Worm (Caenorhabditis elegans) whole organism, L4 larva: ENCODE data around the gene F44G4.3.

ENCODE experiments used
- D1046.2 ChIP-seq: fragments of 200-800 bp; sonication (Bioruptor generic); IDR thresholded peaks from 2 replicates; pipeline ENCODE4 v1.3.6; 2022; ENCODE audit warnings: missing genetic modification characterization, missing compliant biosample characterization
- F44E2.7 ChIP-seq: fragments of 200-800 bp; sonication (Bioruptor generic); IDR thresholded peaks from 2 replicates; pipeline ENCODE4 v2.1.2; 2022; ENCODE audit warnings: missing genetic modification characterization, missing compliant biosample characterization
- T20F7.1 ChIP-seq: fragments of 200-800 bp; sonication (Bioruptor generic); optimal IDR thresholded peaks from 2 replicates; lab custom pipeline; 2018; ENCODE audit warnings: mild to moderate bottlenecking, missing genetic modification characterization, missing compliant biosample characterization
- ZK337.2 ChIP-seq: fragments of 200-800 bp; sonication (Bioruptor generic); IDR thresholded peaks from 2 replicates; pipeline ENCODE4 v1.3.6; 2022; ENCODE audit warnings: missing genetic modification reagents, missing genetic modification characterization, missing compliant biosample characterization
- aha-1 ChIP-seq: fragments of 150-350 bp; peaks from one replicate; lab custom pipeline; 2014; ENCODE audit warnings: missing biosample characterization, missing genetic modification characterization
- ceh-20 ChIP-seq: fragments of 200-800 bp; sonication (Bioruptor generic); IDR thresholded peaks from 2 replicates; pipeline ENCODE4 v1.3.6; 2022; ENCODE audit warnings: missing genetic modification reagents, missing genetic modification characterization, missing compliant biosample characterization
- ceh-28 ChIP-seq: fragments of 150-350 bp; optimal IDR thresholded peaks from 2 replicates; lab custom pipeline; 2014; ENCODE audit warnings: missing biosample characterization, missing genetic modification reagents, missing genetic modification characterization
- ceh-62 ChIP-seq: sonication (generic microtip); optimal IDR thresholded peaks from 2 replicates; lab custom pipeline; 2017; ENCODE audit warnings: missing biosample characterization, missing genetic modification characterization
- ces-1 ChIP-seq: fragments of 150-350 bp; sonication (generic microtip); optimal IDR thresholded peaks from 4 replicates; lab custom pipeline; 2014; ENCODE audit warnings: missing biosample characterization, missing genetic modification reagents, missing genetic modification characterization
- daf-19 ChIP-seq: fragments of 200-800 bp; sonication (Bioruptor generic); conservative IDR thresholded peaks from 2 replicates; pipeline ENCODE4 v1.3.6; 2022; ENCODE audit warnings: missing genetic modification characterization, missing compliant biosample characterization
- daf-8 ChIP-seq: fragments of 200-800 bp; sonication (Bioruptor generic); IDR thresholded peaks from 2 replicates; pipeline ENCODE4 v1.3.6; 2022; ENCODE audit warnings: missing genetic modification characterization, missing compliant biosample characterization
- dmd-6 ChIP-seq: fragments of 200-800 bp; sonication (Bioruptor generic); IDR thresholded peaks from 2 replicates; pipeline ENCODE4 v1.3.6; 2022; ENCODE audit warnings: missing genetic modification reagents, missing genetic modification characterization, missing compliant biosample characterization
- dpl-1 ChIP-seq: fragments of 150-350 bp; optimal IDR thresholded peaks from 2 replicates; lab custom pipeline; 2014; ENCODE audit warnings: missing biosample characterization, missing genetic modification reagents, missing genetic modification characterization
- egl-43 ChIP-seq: fragments of 200-800 bp; sonication (Bioruptor generic); IDR thresholded peaks from 2 replicates; pipeline ENCODE4 v1.3.6; 2022; ENCODE audit warnings: missing genetic modification reagents, missing genetic modification characterization, missing compliant biosample characterization
- fkh-10 ChIP-seq: fragments of 150-350 bp; optimal IDR thresholded peaks from 2 replicates; lab custom pipeline; 2014; ENCODE audit warnings: missing biosample characterization, missing genetic modification reagents, missing genetic modification characterization
- fos-1 ChIP-seq: fragments of 150-350 bp; optimal IDR thresholded peaks from 2 replicates; lab custom pipeline; 2014; ENCODE audit warnings: missing biosample characterization, missing genetic modification characterization
- gei-8 ChIP-seq: fragments of 200-800 bp; sonication (Bioruptor generic); optimal IDR thresholded peaks from 2 replicates; lab custom pipeline; 2018; ENCODE audit warnings: mild to moderate bottlenecking, missing genetic modification characterization, missing compliant biosample characterization
- hif-1 ChIP-seq, 2 experiments: sonication (generic microtip); optimal IDR thresholded peaks; 2 replicates each; lab custom pipeline; 2016 to 2017; ENCODE audit warnings: missing compliant biosample characterization in 2 of 2, missing genetic modification characterization in 2 of 2, missing genetic modification reagents in 2 of 2, missing genotype in 2 of 2, mild to moderate bottlenecking in 1 of 2
- hlh-30 ChIP-seq: sonication (generic microtip); optimal IDR thresholded peaks from 2 replicates; lab custom pipeline; 2017; ENCODE audit warnings: antibody characterized with exemption, mild to moderate bottlenecking, missing genetic modification characterization, missing compliant biosample characterization; ENCODE audit not compliant: insufficient read depth
- lin-15B ChIP-seq: fragments of 150-350 bp; sonication (generic microtip); optimal IDR thresholded peaks from 3 replicates; lab custom pipeline; 2014; ENCODE audit warnings: missing biosample characterization, missing genetic modification characterization
- madf-9 ChIP-seq: fragments of 200-800 bp; sonication (Bioruptor generic); conservative IDR thresholded peaks from 2 replicates; pipeline ENCODE4 v1.3.6; 2022; ENCODE audit warnings: missing genetic modification reagents, missing genetic modification characterization, missing compliant biosample characterization
- mep-1 ChIP-seq: fragments of 150-350 bp; sonication (generic microtip); optimal IDR thresholded peaks from 3 replicates; lab custom pipeline; 2014; ENCODE audit warnings: missing biosample characterization, missing genetic modification characterization
- nhr-111 ChIP-seq: fragments of 200-800 bp; sonication (Bioruptor generic); optimal IDR thresholded peaks from 2 replicates; lab custom pipeline; 2018; ENCODE audit warnings: mild to moderate bottlenecking, missing genetic modification characterization, missing compliant biosample characterization
- nhr-25 ChIP-seq: sonication (generic microtip); optimal IDR thresholded peaks from 2 replicates; lab custom pipeline; 2017; ENCODE audit warnings: missing genetic modification characterization, mild to moderate bottlenecking, missing compliant biosample characterization, antibody characterized with exemption, moderate library complexity, borderline replicate concordance; ENCODE audit not compliant: insufficient read depth
- nhr-41 ChIP-seq: fragments of 200-800 bp; sonication (Bioruptor generic); IDR thresholded peaks from 2 replicates; pipeline ENCODE4 v1.3.6; 2022; ENCODE audit warnings: missing genetic modification reagents, missing genetic modification characterization, missing compliant biosample characterization
- nhr-42 ChIP-seq: fragments of 200-800 bp; sonication (Bioruptor generic); IDR thresholded peaks from 2 replicates; pipeline ENCODE4 v1.3.6; 2022; ENCODE audit warnings: missing genetic modification characterization, missing compliant biosample characterization
- nhr-76 ChIP-seq: fragments of 150-350 bp; optimal IDR thresholded peaks from 2 replicates; lab custom pipeline; 2014; ENCODE audit warnings: missing biosample characterization, missing genetic modification characterization
- nhr-77 ChIP-seq: fragments of 150-350 bp; optimal IDR thresholded peaks from 2 replicates; lab custom pipeline; 2014; ENCODE audit warnings: missing biosample characterization, missing genetic modification characterization
- pha-4 ChIP-seq, 2 experiments: fragments of 150-350 bp in 1 of 2; fragments of 200-800 bp in 1 of 2; sonication (Bioruptor generic) in 1 of 2; IDR thresholded peaks in 1 of 2; optimal IDR thresholded peaks in 1 of 2; 2 replicates each; pipeline versions ENCODE4 v1.3.6 to Lab custom; 2014 to 2022; ENCODE audit warnings: missing genetic modification characterization in 2 of 2, missing genetic modification reagents in 2 of 2, missing biosample characterization in 1 of 2, missing compliant biosample characterization in 1 of 2
- php-3 ChIP-seq: fragments of 200-800 bp; sonication (Bioruptor generic); IDR thresholded peaks from 2 replicates; pipeline ENCODE4 v1.3.6; 2022; ENCODE audit warnings: missing genetic modification reagents, missing genetic modification characterization, missing compliant biosample characterization
- pqm-1 ChIP-seq: sonication (generic microtip); optimal IDR thresholded peaks from 2 replicates; lab custom pipeline; 2017; ENCODE audit warnings: missing biosample characterization, missing genetic modification characterization
- set-16 ChIP-seq: fragments of 200-800 bp; sonication (Bioruptor generic); IDR thresholded peaks from 2 replicates; pipeline ENCODE4 v1.3.6; 2022; ENCODE audit warnings: missing genetic modification reagents, missing genetic modification characterization, missing compliant biosample characterization
- spr-1 ChIP-seq: sonication (generic microtip); optimal IDR thresholded peaks from 2 replicates; lab custom pipeline; 2016; ENCODE audit warnings: mild to moderate bottlenecking, missing genetic modification characterization, missing compliant biosample characterization
- spr-3 ChIP-seq: fragments of 200-800 bp; sonication (Bioruptor generic); optimal IDR thresholded peaks from 2 replicates; lab custom pipeline; 2018; ENCODE audit warnings: mild to moderate bottlenecking, missing genetic modification characterization, missing compliant biosample characterization
- unc-130 ChIP-seq: sonication (generic microtip); optimal IDR thresholded peaks from 2 replicates; lab custom pipeline; 2016; ENCODE audit warnings: missing genetic modification reagents, missing genetic modification characterization, missing compliant biosample characterization
- unc-62 ChIP-seq, 3 experiments: fragments of 150-350 bp in 1 of 3; sonication (generic microtip); optimal IDR thresholded peaks in 2 of 3; peaks in 1 of 3; 1 replicate in 1 of 3; 2 replicates in 2 of 3; lab custom pipeline; 2014 to 2017; ENCODE audit warnings: missing biosample characterization in 3 of 3, missing genetic modification characterization in 3 of 3, missing genetic modification reagents in 3 of 3, missing genotype in 1 of 3
- zag-1 ChIP-seq: fragments of 150-350 bp; optimal IDR thresholded peaks from 2 replicates; lab custom pipeline; 2014; ENCODE audit warnings: missing biosample characterization, missing genetic modification characterization

F44G4.3 gene

DNA sequence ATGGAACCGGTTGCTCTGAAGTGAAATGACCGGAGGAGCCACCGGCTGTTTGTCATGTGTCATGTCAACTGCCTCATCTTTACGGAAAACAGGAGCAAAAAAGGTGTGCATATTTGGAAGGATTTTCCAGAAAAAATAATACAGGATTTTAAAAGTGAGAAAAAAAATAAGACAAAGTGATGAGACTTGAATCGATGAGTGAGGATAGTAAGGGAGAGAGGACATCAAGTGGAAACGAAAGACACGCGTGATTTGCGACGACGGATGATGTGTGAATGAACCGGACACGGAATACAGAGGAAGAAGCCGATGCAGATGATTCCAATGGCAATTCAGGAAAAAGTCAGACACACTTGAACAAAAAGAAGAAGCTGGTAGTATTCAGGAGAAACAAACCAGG lies 26.9 kb upstream of the F44G4.3 start:
- TF ChIP-seq aha-1 (tag; lab: Kevin White, UChicago), result peak; percentile 93
- TF ChIP-seq madf-9 (GFP tag; lab: Robert Waterston, UW), result no peak
- TF ChIP-seq nhr-76 (tag; lab: Kevin White, UChicago), result no peak
- TF ChIP-seq nhr-111, result no peak
- TF ChIP-seq fkh-10 (GFP tag; lab: Kevin White, UChicago), result no peak
- TF ChIP-seq ceh-20, result no peak
- TF ChIP-seq unc-62 (GFP tag; optimal IDR thresholded peaks at IDR 0.05 in 1 of 2; lab: Kevin White, UChicago), result peak in 1 of 2 experiments; percentile 40
- no peak for TF ChIP-seq unc-62 (tag; optimal IDR thresholded peaks at IDR 0.05; lab: Kevin White, UChicago)
- no peak for TF ChIP-seq set-16

DNA sequence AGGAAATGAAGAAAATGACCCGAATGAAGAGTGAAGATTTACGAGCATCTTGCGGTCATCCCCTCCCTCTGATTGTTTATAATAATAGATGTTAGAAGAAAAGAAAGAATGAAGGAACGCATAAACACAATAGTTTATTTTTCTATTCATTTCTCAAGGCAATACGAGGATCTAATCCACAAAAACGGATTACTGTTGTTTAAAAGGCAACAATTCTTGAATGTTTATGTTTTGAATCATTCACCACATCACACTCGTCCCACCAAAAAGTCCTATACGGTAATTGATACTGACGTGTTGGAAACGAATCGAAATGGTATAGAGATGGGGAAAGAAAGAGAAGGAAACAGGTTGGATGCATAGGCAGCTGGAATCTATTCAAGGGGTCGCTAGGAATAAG lies 24.2 kb upstream of the F44G4.3 start:
- TF ChIP-seq nhr-76 (tag; lab: Kevin White, UChicago) (no peak), aha-1 (tag; lab: Kevin White, UChicago) (no peak), unc-62 (GFP tag; optimal IDR thresholded peaks at IDR 0.05 in 1 of 2; lab: Kevin White, UChicago) (peak in 1 of 2 experiments; percentile 96), unc-62 (tag; optimal IDR thresholded peaks at IDR 0.05; lab: Kevin White, UChicago) (no peak), F44E2.7 (GFP tag; lab: Robert Waterston, UW) (no peak), mep-1 (tag; lab: Kevin White, UChicago) (no peak), T20F7.1 (GFP tag; lab: Kevin White, UChicago) (no peak), hlh-30 (no peak), nhr-42 (no peak)

DNA sequence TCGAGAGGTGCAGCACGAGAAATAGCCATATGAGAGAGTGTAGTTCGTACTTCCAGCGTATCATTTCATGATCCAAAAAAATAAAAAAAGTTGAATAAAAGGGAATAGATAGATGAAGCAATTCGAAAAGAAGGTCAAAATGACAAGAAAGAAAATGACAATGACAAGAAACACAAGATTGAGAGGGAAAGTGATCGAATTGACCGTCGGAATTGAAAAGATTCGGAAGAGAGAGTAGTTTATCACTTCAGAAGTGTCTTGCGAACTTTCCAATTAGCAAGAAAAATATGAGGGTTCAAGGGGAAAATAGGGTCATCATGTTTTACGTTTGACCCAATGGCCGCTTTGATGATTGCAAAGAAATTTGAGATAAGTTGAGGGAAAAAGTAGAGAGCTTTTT lies 22.2 kb upstream of the F44G4.3 start, which contains the start of gene dep-1:
Gene dep-1, minus strand, starts transcription at position 95 of the 400 bp plus-strand sequence.
- TF ChIP-seq dpl-1 (GFP tag; lab: Kevin White, UChicago), result no peak

ce11 chrII:9017628-9018027 lies 20.2 kb upstream of the F44G4.3 start:
- TF ChIP-seq unc-62 (GFP tag; optimal IDR thresholded peaks at IDR 0.05 in 1 of 2; lab: Kevin White, UChicago) (peak in 1 of 2 experiments; percentile 91), unc-62 (tag; optimal IDR thresholded peaks at IDR 0.05; lab: Kevin White, UChicago) (no peak), ceh-62 (tag; lab: Kevin White, UChicago) (no peak)

DNA sequence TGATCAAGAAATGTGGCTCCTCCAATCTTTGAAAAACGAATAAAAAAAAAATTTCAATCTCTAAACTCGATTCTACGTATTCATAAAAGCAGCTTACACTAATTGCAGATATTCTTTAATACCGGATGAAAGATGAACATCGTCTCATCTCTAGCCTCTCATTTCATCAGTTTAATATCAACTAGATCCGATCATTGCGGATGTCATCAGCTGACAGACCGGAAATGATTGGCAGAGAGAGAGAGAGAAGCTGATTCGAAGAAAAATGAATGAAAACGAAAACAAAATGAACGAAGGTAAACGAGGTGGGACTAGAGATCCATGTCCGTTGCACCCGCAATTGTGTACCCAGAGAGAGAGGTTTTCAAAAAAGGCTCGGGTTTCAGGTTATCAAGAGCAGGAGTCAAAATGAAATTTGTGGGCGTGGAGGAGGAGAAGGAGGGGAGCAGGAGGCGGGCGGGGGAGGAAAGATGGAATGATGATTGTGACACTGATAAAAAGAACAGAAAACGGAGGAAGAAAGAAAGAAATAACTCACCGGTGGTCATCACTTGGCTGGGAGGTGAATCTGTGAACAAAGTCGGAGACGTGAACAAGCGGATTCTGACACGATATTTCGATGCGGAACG lies 17.5 kb upstream of the F44G4.3 start:
- no peak for TF ChIP-seq unc-130 (GFP tag; lab: Kevin White, UChicago)
- TF ChIP-seq aha-1 (tag; lab: Kevin White, UChicago), result peak; percentile 59
- TF ChIP-seq pqm-1 (tag; lab: Kevin White, UChicago), result peak; percentile 10
- TF ChIP-seq dmd-6 (GFP tag; lab: Robert Waterston, UW), result 0 out of 2 replicates have a peak, but pooled peaks have one; percentile 20
- no peak for TF ChIP-seq hif-1 (tag; optimal IDR thresholded peaks at IDR 0.05; lab: Kevin White, UChicago)
- TF ChIP-seq hlh-30, result peak; percentile 12
- TF ChIP-seq spr-1 (tag; lab: Kevin White, UChicago), result no peak
- TF ChIP-seq unc-62 (GFP tag; optimal IDR thresholded peaks at IDR 0.05 in 1 of 2; lab: Kevin White, UChicago), result no peak
- TF ChIP-seq unc-62 (tag; optimal IDR thresholded peaks at IDR 0.05; lab: Kevin White, UChicago), result no peak

DNA sequence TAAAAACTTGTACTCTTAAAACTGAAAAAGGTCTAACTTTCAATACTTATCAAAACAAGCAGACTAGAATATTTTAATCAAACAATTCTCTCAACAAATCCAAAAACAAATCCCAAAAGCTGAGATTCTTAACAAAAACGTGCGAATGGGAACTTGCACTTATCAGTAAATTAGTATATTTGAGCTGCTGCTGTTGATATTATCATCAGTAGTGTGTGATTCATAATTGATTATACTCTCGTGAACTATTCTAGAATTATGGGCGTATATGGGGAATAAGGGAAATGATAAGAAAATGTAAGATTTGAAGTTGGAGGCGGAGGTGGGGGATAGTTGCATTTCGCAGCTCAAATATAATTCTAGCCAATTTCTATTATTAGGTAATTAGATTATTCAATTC lies 16.7 kb upstream of the F44G4.3 start:
- TF ChIP-seq ces-1 (GFP tag; lab: Kevin White, UChicago) (no peak), fos-1 (no peak), zag-1 (tag; lab: Kevin White, UChicago) (no peak), lin-15B (tag; lab: Kevin White, UChicago) (no peak), D1046.2 (GFP tag; lab: Robert Waterston, UW) (no peak), egl-43 (GFP tag; lab: Robert Waterston, UW) (no peak)

- TF ChIP-seq php-3 (GFP tag; lab: Robert Waterston, UW) (no peak), zag-1 (tag; lab: Kevin White, UChicago) (no peak), ceh-28 (no peak), daf-19 (GFP tag; lab: Robert Waterston, UW) (no peak), daf-8 (GFP tag; lab: Robert Waterston, UW) (no peak), pha-4 (GFP tag; IDR thresholded peaks at IDR 0.05; lab: Robert Waterston, UW) (no peak; the same call in 1 of the 2 replicates), pha-4 (tag; optimal IDR thresholded peaks at IDR 0.05; lab: Kevin White, UChicago) (no peak), nhr-77 (tag; lab: Kevin White, UChicago) (no peak), spr-3 (GFP tag; lab: Kevin White, UChicago) (no peak), ZK337.2 (GFP tag; lab: Robert Waterston, UW) (no peak), spr-1 (tag; lab: Kevin White, UChicago) (no peak), nhr-41 (no peak), gei-8 (GFP tag; lab: Kevin White, UChicago) (no peak), nhr-25 (tag; lab: Kevin White, UChicago) (no peak), hlh-30 (peak; percentile 94)
Observed at ce11 chrII:9013341-9013740, 15.9 kb upstream of the F44G4.3 start.
